Fruit fly (Drosophila melanogaster) whole organism, prepupa: ENCODE measurements around the gene sqz.

Experiments used
- CG10631 ChIP-seq: fragments of 200-800 bp; sonication (Bioruptor generic); optimal IDR thresholded peaks from 2 replicates; lab custom pipeline; 2016; ENCODE audit warnings: missing biosample characterization, missing genetic modification characterization
- CG16779 ChIP-seq: fragments of 200-800 bp; sonication (Bioruptor generic); optimal IDR thresholded peaks from 3 replicates; lab custom pipeline; 2017; ENCODE audit warnings: missing biosample characterization, mild to moderate bottlenecking, missing genetic modification characterization
- CG31627 ChIP-seq: fragments of 200-800 bp; sonication (Bioruptor generic); optimal IDR thresholded peaks from 3 replicates; lab custom pipeline; 2016; ENCODE audit warnings: missing biosample characterization, missing genetic modification characterization
- CG32006 ChIP-seq: fragments of 200-800 bp; sonication (Bioruptor generic); optimal IDR thresholded peaks from 3 replicates; lab custom pipeline; 2017; ENCODE audit warnings: missing biosample characterization, mild to moderate bottlenecking, missing genetic modification characterization
- CG3919 ChIP-seq: fragments of 200-800 bp; sonication (Bioruptor generic); optimal IDR thresholded peaks from 3 replicates; lab custom pipeline; 2016; ENCODE audit warnings: missing biosample characterization, missing genetic modification characterization
- CG6163 ChIP-seq: fragments of 200-800 bp; sonication (Bioruptor generic); IDR thresholded peaks from 3 replicates; pipeline ENCODE4 v1.3.6; 2022; ENCODE audit warnings: missing biosample characterization, missing genetic modification characterization
- CG6792 ChIP-seq: fragments of 200-800 bp; sonication (Bioruptor generic); optimal IDR thresholded peaks from 3 replicates; lab custom pipeline; 2016; ENCODE audit warnings: missing biosample characterization, missing genetic modification characterization
- CG8119 ChIP-seq: fragments of 200-800 bp; sonication (Bioruptor generic); IDR thresholded peaks from 3 replicates; pipeline ENCODE4 v1.3.6; 2022; ENCODE audit warnings: missing biosample characterization, missing genetic modification characterization
- Eip75B ChIP-seq: fragments of 200-800 bp; sonication (Bioruptor generic); optimal IDR thresholded peaks from 3 replicates; lab custom pipeline; 2016; ENCODE audit warnings: missing biosample characterization, missing genetic modification characterization
- Gug ChIP-seq: fragments of 200-800 bp; sonication (Bioruptor generic); IDR thresholded peaks from 2 replicates; pipeline ENCODE4 v1.3.6; 2022; ENCODE audit warnings: missing biosample characterization, missing genetic modification characterization
- Met ChIP-seq: fragments of 200-800 bp; sonication (Bioruptor generic); optimal IDR thresholded peaks from 3 replicates; lab custom pipeline; 2016; ENCODE audit warnings: missing biosample characterization, missing genetic modification characterization
- Smox ChIP-seq: fragments of 200-800 bp; sonication (Bioruptor generic); optimal IDR thresholded peaks from 3 replicates; lab custom pipeline; 2016; ENCODE audit warnings: missing biosample characterization, missing genetic modification characterization
- acj6 ChIP-seq: fragments of 200-800 bp; sonication (Bioruptor generic); optimal IDR thresholded peaks from 3 replicates; lab custom pipeline; 2016; ENCODE audit warnings: missing biosample characterization, missing genetic modification characterization
- dac ChIP-seq: fragments of 200-800 bp; sonication (Bioruptor generic); optimal IDR thresholded peaks from 2 replicates; lab custom pipeline; 2017; ENCODE audit warnings: missing biosample characterization, mild to moderate bottlenecking, missing genetic modification characterization
- eg ChIP-seq: fragments of 200-800 bp; sonication (Bioruptor generic); IDR thresholded peaks from 3 replicates; pipeline ENCODE4 v1.3.6; 2022; ENCODE audit warnings: missing biosample characterization, missing genetic modification characterization
- fd85E ChIP-seq: fragments of 200-800 bp; sonication (Bioruptor generic); optimal IDR thresholded peaks from 3 replicates; lab custom pipeline; 2016; ENCODE audit warnings: missing biosample characterization, missing genetic modification characterization
- svp ChIP-seq: fragments of 200-800 bp; sonication (Bioruptor generic); peaks from one replicate; lab custom pipeline; 2016; ENCODE audit warnings: missing biosample characterization, missing genetic modification characterization
- topi ChIP-seq: fragments of 200-800 bp; sonication (Bioruptor generic); optimal IDR thresholded peaks from 3 replicates; lab custom pipeline; 2016; ENCODE audit warnings: missing biosample characterization, missing genetic modification characterization
- vri ChIP-seq: fragments of 200-800 bp; sonication (Bioruptor generic); optimal IDR thresholded peaks from 3 replicates; lab custom pipeline; 2016; ENCODE audit warnings: missing biosample characterization, mild to moderate bottlenecking, missing genetic modification characterization

Gene sqz

dm6 chr3R:19211778-19212177, 47.8 kb downstream of the sqz start, which contains the start of gene cry (continued):
- TF ChIP-seq svp (GFP tag; lab: Kevin White, UChicago) (no peak), dac (GFP tag; lab: Kevin White, UChicago) (peak; percentile 75), Smox (GFP tag; lab: Kevin White, UChicago) (peak; percentile 74), CG32006 (peak; percentile 93), Eip75B (GFP tag; lab: Kevin White, UChicago) (peak; percentile 89), CG8119 (GFP tag; lab: Robert Waterston, UW) (peak; percentile 90), CG6163 (GFP tag; lab: Robert Waterston, UW) (peak; percentile 84), CG16779 (tag; lab: Kevin White, UChicago) (peak; percentile 83), topi (GFP tag; lab: Kevin White, UChicago) (peak; percentile 76), CG31627 (GFP tag; lab: Kevin White, UChicago) (peak; percentile 75), acj6 (GFP tag; lab: Kevin White, UChicago) (peak; percentile 93), Met (GFP tag; lab: Kevin White, UChicago) (peak; percentile 80), CG3919 (GFP tag; lab: Kevin White, UChicago) (peak; percentile 90), eg (peak; percentile 77), CG6792 (GFP tag; lab: Kevin White, UChicago) (peak; percentile 82), Gug (peak; percentile 75), CG10631 (peak; percentile 90), fd85E (no peak)
- TF ChIP-seq, all 60 proteins: peak for 55

DNA sequence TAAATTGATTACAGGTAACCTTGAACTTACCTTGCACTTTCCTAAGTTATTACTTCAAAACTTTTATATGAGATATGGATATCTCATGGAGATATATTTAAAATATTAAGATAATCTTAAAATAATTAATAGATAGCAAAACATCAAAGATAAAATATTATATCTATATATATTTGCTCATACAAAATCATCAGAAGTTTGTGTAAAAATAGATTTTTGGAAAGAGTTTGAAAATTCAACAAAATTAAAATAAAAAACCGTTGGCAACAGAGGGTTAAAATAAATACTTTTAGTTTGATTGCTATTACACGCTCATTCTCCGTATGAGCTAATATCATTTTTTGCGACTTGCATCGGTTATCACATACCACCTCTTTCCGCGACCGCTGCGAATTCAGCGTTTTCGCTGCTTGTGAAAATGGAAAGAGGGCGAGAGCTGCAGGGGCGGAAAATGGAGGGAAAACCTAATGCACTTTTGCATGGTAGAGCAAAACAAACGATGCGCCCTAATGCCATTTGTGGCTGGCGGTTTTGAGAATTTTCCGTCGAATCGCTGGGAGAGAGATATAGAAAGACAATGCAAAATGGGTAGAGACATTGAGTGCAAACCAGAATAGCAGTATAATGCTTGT, 48.6 kb downstream of the sqz start:
- peak; percentile 4 for TF ChIP-seq vri
- TF ChIP-seq svp (GFP tag; lab: Kevin White, UChicago), result no peak
